Fruit fly (Drosophila melanogaster) whole organism, adult: ENCODE data around the gene wam.

Experiments used
- CG11617 ChIP-seq: fragments of 200-800 bp; sonication (Bioruptor generic); optimal IDR thresholded peaks from 2 replicates; lab custom pipeline; 2017; ENCODE audit warnings: mild to moderate bottlenecking, missing biosample characterization, missing genetic modification reagents, missing genetic modification characterization
- CG12768 ChIP-seq: fragments of 200-800 bp; sonication (Bioruptor generic); optimal IDR thresholded peaks from 2 replicates; lab custom pipeline; 2017; ENCODE audit warnings: missing biosample characterization, missing genetic modification characterization, mild to moderate bottlenecking, moderate library complexity, missing genetic modification reagents
- CG14711 ChIP-seq: fragments of 200-800 bp; sonication (Bioruptor generic); optimal IDR thresholded peaks from 2 replicates; lab custom pipeline; 2018; ENCODE audit warnings: missing biosample characterization, mild to moderate bottlenecking, missing genetic modification characterization, moderate library complexity
- CG1620 ChIP-seq: fragments of 200-800 bp; sonication (Bioruptor generic); optimal IDR thresholded peaks from 2 replicates; lab custom pipeline; 2016; ENCODE audit warnings: missing biosample characterization, missing genetic modification characterization
- CG33017 ChIP-seq: fragments of 200-800 bp; sonication (Bioruptor generic); optimal IDR thresholded peaks from 2 replicates; lab custom pipeline; 2018; ENCODE audit warnings: missing biosample characterization, mild to moderate bottlenecking, missing genetic modification characterization, moderate library complexity
- CG5204 ChIP-seq: fragments of 200-800 bp; sonication (Bioruptor generic); optimal IDR thresholded peaks from 2 replicates; lab custom pipeline; 2016; ENCODE audit warnings: missing biosample characterization, missing genetic modification characterization
- CG7045 ChIP-seq: fragments of 200-800 bp; sonication (Bioruptor generic); optimal IDR thresholded peaks from 2 replicates; lab custom pipeline; 2017; ENCODE audit warnings: missing biosample characterization, mild to moderate bottlenecking, missing genetic modification characterization
- CG7101 ChIP-seq: fragments of 200-800 bp; sonication (Bioruptor generic); optimal IDR thresholded peaks from 2 replicates; lab custom pipeline; 2018; ENCODE audit warnings: missing biosample characterization, mild to moderate bottlenecking, missing genetic modification characterization, moderate library complexity
- Clk ChIP-seq: fragments of 200-800 bp; sonication (Bioruptor generic); optimal IDR thresholded peaks from 2 replicates; lab custom pipeline; 2017; ENCODE audit warnings: missing biosample characterization, missing genetic modification characterization
- Crg-1 ChIP-seq: fragments of 200-800 bp; sonication (Bioruptor generic); optimal IDR thresholded peaks from 2 replicates; lab custom pipeline; 2016; ENCODE audit warnings: missing biosample characterization, missing genetic modification characterization
- Hr96 ChIP-seq: fragments of 200-800 bp; sonication (Bioruptor generic); optimal IDR thresholded peaks from 2 replicates; lab custom pipeline; 2016; ENCODE audit warnings: missing biosample characterization, missing genetic modification characterization
- Mnt ChIP-seq: fragments of 200-800 bp; sonication (Bioruptor generic); optimal IDR thresholded peaks from 2 replicates; lab custom pipeline; 2016; ENCODE audit warnings: missing biosample characterization, mild to moderate bottlenecking, missing genetic modification characterization
- bab1 ChIP-seq: fragments of 200-800 bp; sonication (Bioruptor generic); optimal IDR thresholded peaks from 3 replicates; lab custom pipeline; 2019; ENCODE audit warnings: missing biosample characterization, mild to moderate bottlenecking, missing genetic modification characterization, moderate library complexity
- cic ChIP-seq: fragments of 200-800 bp; sonication (Bioruptor generic); optimal IDR thresholded peaks from 2 replicates; lab custom pipeline; 2017; ENCODE audit warnings: missing biosample characterization, mild to moderate bottlenecking, missing genetic modification characterization, moderate library complexity
- cnc ChIP-seq, 2 experiments: fragments of >200 bp; optimal IDR thresholded peaks; 2 replicates each; lab custom pipeline; 2017
- kay ChIP-seq: fragments of 200-800 bp; sonication (Bioruptor generic); peaks from one replicate; lab custom pipeline; 2016; ENCODE audit warnings: missing biosample characterization, missing genetic modification characterization, borderline replicate concordance
- ovo ChIP-seq: fragments of 200-800 bp; sonication (Bioruptor generic); optimal IDR thresholded peaks from 2 replicates; lab custom pipeline; 2016; ENCODE audit warnings: missing biosample characterization, missing genetic modification characterization
- pad ChIP-seq: fragments of 200-800 bp; sonication (Bioruptor generic); optimal IDR thresholded peaks from 3 replicates; lab custom pipeline; 2017; ENCODE audit warnings: missing biosample characterization, missing genetic modification characterization, mild to moderate bottlenecking, moderate library complexity, missing genetic modification reagents
- tj ChIP-seq: fragments of 200-800 bp; sonication (Bioruptor generic); optimal IDR thresholded peaks from 3 replicates; lab custom pipeline; 2017; ENCODE audit warnings: missing biosample characterization, mild to moderate bottlenecking, missing genetic modification characterization, moderate library complexity
- toe ChIP-seq: fragments of 200-800 bp; sonication (Bioruptor generic); optimal IDR thresholded peaks from 2 replicates; lab custom pipeline; 2016; ENCODE audit warnings: missing biosample characterization, missing genetic modification characterization

Gene wam

DNA sequence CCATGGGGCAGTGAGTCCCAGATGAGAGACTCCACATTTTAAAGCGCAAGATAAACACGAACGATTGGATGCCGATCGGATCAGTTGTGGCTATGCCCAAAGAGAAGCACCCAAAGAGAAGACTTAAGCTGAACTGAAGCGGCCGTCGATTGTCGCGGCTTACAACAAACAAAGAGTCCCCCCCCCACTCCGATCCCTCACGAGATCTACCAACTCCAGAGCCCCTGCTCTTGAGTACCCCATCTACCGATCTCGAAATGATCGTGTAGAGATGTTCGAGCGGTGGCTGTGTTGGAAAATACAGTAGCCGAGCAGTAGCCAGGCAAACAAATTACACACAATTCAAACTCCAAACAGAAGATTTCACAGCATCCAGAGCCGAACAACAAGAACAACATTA is 37.9 kb upstream of the wam start:
- TF ChIP-seq Mnt (GFP tag; lab: Kevin White, UChicago), result no peak
- TF ChIP-seq toe (GFP tag; lab: Kevin White, UChicago), result no peak
- TF ChIP-seq Clk (GFP tag; lab: Kevin White, UChicago), result no peak
- TF ChIP-seq CG33017 (tag; lab: Kevin White, UChicago), result no peak
- TF ChIP-seq CG12768, result no peak
- no peak for TF ChIP-seq CG14711 (tag; lab: Kevin White, UChicago)
- TF ChIP-seq CG7045 (GFP tag; lab: Kevin White, UChicago), result no peak
- TF ChIP-seq cic (GFP tag; lab: Kevin White, UChicago), result no peak
- no peak for TF ChIP-seq tj

DNA sequence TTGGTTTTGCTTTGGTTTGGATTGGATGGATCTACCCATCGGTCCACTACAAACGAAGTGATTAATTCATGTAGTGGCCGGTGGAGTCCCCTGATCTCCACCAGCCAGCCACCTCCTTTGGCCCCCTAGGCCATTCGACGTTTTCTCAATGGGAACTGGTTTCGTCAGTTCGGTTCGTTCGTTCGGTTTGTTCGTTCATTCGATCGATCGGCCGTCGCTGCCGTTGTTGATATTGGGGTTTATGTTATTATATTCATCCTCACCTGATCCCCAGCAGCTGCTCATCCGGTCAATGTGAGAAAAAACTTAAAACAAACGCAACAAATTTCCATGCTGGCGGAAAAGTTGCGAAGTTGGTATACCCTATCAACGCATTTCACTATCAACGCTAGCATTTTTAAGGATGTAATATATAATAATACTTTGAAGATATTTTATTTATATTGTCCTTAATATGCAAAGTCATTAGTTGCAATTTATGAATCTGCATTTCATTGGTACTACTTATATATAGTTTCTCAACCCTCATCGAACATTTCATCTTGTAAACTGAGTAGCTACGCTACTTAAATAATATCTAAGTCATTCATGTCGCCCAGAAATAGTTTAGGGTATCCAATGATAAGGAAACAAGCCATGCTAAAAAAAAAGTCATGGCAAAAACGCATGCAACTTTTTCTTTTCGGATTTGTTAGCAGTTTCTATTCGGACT is 35.9 kb upstream of the wam start:
- TF ChIP-seq CG12768 (no peak), Hr96 (GFP tag; lab: Kevin White, UChicago) (no peak), CG5204 (GFP tag; lab: Kevin White, UChicago) (no peak), ovo (no peak), toe (GFP tag; lab: Kevin White, UChicago) (no peak), CG11617 (GFP tag; lab: Kevin White, UChicago) (no peak), CG14711 (tag; lab: Kevin White, UChicago) (no peak), CG7045 (GFP tag; lab: Kevin White, UChicago) (no peak), CG1620 (GFP tag; lab: Kevin White, UChicago) (no peak), tj (no peak), cnc (optimal IDR thresholded peaks at IDR 0.05; lab: Kevin White, UChicago) (no peak), kay (GFP tag; lab: Kevin White, UChicago) (no peak), CG33017 (tag; lab: Kevin White, UChicago) (no peak), Mnt (GFP tag; lab: Kevin White, UChicago) (no peak), pad (GFP tag; lab: Kevin White, UChicago) (no peak)

DNA sequence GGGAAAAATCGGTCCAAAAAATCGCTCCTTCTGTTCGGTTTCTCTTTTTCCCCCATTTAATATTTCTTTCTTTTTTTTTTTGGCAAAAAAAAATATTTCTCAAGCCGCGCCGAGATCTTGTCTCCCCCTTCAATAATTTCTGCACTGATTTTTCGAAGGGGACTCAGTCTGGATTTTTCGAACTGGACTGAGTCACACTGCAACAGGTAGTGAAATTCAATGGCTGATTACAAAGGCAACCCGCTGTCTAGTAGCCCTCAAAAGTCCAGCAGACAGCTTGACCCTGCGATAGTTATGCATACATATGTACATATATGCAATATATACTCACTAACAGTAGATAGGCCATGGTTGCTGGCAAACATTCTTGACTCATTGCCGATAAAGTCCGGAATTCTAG is 32.4 kb upstream of the wam start:
- TF ChIP-seq kay (GFP tag; lab: Kevin White, UChicago) (peak; percentile 8), ovo (no peak)

DNA sequence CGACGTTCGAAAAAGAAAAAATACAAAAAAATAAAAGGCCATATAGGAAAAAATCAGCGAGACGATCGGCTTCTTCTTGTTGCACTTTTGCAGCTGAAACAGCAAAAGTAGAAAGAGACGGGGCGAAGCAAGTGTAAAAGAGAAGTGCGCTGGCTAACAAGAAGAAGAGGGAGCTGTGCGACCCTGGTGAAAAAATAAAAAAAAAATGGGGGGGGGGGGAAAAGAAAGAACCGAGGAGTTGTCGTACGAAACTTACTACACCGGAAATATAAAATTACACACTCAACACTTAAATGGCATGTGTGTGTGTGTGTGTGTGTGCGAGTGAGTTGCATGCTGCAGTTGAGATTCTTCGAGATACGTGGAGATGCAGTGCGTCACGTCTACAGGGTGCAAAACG is 31.1 kb upstream of the wam start:
- TF ChIP-seq tj (peak; percentile 14), CG7101 (tag; lab: Kevin White, UChicago) (no peak)

DNA sequence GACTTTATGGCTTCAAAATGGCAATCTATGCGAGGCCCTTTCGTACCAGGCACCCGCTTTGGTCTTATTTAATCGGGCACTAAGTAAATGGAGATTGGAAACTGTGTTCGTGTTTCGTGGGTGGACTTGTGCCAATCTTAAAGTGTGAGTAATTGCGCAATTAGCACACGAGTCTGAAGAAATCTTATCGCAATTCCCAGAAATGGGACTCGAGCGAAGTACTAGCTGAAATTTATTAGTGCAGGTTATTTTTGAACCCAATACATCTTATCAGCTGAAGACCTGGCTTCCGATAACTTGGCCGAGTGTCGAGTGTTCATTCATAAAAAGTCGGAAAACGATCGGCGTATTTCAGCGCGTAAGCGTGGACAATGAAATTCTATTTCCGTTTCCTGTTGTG is 29.0 kb upstream of the wam start:
- TF ChIP-seq cic (GFP tag; lab: Kevin White, UChicago), result peak; percentile 92
- no peak for TF ChIP-seq CG1620 (GFP tag; lab: Kevin White, UChicago)
- TF ChIP-seq CG12768, result no peak
- no peak for TF ChIP-seq kay (GFP tag; lab: Kevin White, UChicago)

DNA sequence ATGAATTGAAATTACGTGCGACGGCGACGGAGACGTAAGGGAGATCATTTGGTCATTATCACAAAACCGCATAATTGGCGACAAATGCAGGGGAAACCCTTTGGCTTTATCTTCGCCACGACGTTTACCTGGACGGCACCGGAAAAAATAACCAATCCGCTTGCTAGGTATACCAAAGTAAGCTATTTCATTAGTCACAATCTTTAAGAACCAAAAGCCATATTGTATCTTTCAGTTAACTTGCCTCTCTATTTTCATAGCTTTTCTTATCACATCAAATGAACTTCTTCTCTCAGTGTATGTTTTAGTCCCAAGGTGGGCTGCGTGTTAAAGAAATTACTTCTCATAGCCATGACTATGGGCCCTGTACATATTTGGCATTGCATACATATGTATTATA is 27.8 kb upstream of the wam start:
- TF ChIP-seq pad (GFP tag; lab: Kevin White, UChicago) (no peak), CG11617 (GFP tag; lab: Kevin White, UChicago) (no peak), bab1 (GFP tag; lab: Kevin White, UChicago) (no peak), ovo (no peak), cic (GFP tag; lab: Kevin White, UChicago) (no peak), CG1620 (GFP tag; lab: Kevin White, UChicago) (no peak), CG12768 (no peak), Hr96 (GFP tag; lab: Kevin White, UChicago) (no peak), kay (GFP tag; lab: Kevin White, UChicago) (no peak), CG14711 (tag; lab: Kevin White, UChicago) (no peak), toe (GFP tag; lab: Kevin White, UChicago) (no peak), tj (no peak), CG5204 (GFP tag; lab: Kevin White, UChicago) (no peak), CG7045 (GFP tag; lab: Kevin White, UChicago) (no peak), Mnt (GFP tag; lab: Kevin White, UChicago) (no peak), Clk (GFP tag; lab: Kevin White, UChicago) (no peak), Crg-1 (no peak), cnc (optimal IDR thresholded peaks at IDR 0.05; lab: Kevin White, UChicago) (no peak)

DNA sequence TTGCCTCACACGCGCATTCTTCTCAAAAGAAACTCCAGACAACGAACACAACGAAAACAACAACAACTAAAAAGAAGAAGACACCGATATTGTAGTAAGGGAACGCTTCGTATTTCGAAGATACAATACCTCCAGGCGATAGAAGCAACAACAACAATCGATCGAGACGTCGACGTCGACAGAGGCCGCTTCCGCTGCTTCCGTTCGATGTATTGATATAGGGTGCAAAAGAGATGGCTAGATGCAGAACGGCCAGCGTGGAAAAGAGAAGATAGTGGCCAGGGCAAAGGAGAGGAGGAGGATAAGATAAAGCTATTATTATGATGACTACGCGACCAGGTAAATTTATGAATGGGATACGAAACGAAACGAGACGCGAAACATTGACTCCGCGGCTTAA is 27.4 kb upstream of the wam start:
- TF ChIP-seq bab1 (GFP tag; lab: Kevin White, UChicago) (no peak), cic (GFP tag; lab: Kevin White, UChicago) (peak; percentile 79)

DNA sequence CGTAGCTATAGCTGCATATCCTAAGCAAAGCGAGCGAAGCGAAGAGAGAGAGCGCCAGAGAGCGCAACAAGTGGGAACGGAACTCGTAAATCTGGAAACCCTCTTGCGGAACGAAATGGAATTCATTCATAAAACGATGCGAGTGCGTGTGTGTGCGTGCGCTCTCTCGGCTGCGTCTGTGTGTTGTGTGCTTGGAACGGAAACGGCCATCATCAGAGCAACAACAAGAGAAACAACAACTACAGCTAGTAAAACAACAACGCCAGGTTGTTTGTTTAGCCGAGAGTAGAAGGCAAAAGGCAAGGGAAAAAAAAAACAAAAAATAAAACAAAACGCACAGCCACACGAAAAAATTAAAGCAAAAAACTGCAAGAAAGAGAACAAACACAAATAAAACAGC is 26.5 kb upstream of the wam start:
- TF ChIP-seq CG7045 (GFP tag; lab: Kevin White, UChicago), result peak; percentile 7
- peak; percentile 99 for TF ChIP-seq cic (GFP tag; lab: Kevin White, UChicago)
- peak; percentile 4 for TF ChIP-seq Mnt (GFP tag; lab: Kevin White, UChicago)
- TF ChIP-seq CG33017 (tag; lab: Kevin White, UChicago), result peak; percentile 16
- TF ChIP-seq CG12768, result peak; percentile 17
- no peak for TF ChIP-seq kay (GFP tag; lab: Kevin White, UChicago)
- TF ChIP-seq CG1620 (GFP tag; lab: Kevin White, UChicago), result no peak
